Worm (Caenorhabditis elegans) whole organism, late embryonic: Measurements from ENCODE around the gene srz-63.

Experiments used
- C08G9.2 ChIP-seq: sonication (generic microtip); optimal IDR thresholded peaks from 2 replicates; lab custom pipeline; 2016; ENCODE audit warnings: mild to moderate bottlenecking, missing genetic modification characterization, moderate library complexity, missing compliant biosample characterization
- F13H6.1 ChIP-seq: sonication (generic microtip); optimal IDR thresholded peaks from 2 replicates; lab custom pipeline; 2016; ENCODE audit warnings: missing genetic modification characterization, missing compliant biosample characterization
- K09A11.1 ChIP-seq: sonication (generic microtip); optimal IDR thresholded peaks from 2 replicates; lab custom pipeline; 2017; ENCODE audit warnings: antibody characterized with exemption, mild to moderate bottlenecking, missing genetic modification characterization, missing compliant biosample characterization; ENCODE audit not compliant: insufficient read depth
- T23F11.4 ChIP-seq: fragments of 200-800 bp; sonication (Bioruptor generic); optimal IDR thresholded peaks from 2 replicates; lab custom pipeline; 2018; ENCODE audit warnings: mild to moderate bottlenecking, missing genetic modification characterization, missing compliant biosample characterization
- Y22D7AL.16 ChIP-seq: sonication (generic microtip); optimal IDR thresholded peaks from 2 replicates; lab custom pipeline; 2016; ENCODE audit warnings: missing genetic modification characterization, missing compliant biosample characterization
- ahr-1 ChIP-seq: sonication (generic microtip); optimal IDR thresholded peaks from 2 replicates; lab custom pipeline; 2016; ENCODE audit warnings: missing genetic modification characterization, missing compliant biosample characterization
- ama-1 ChIP-seq: fragments of 150-350 bp; optimal IDR thresholded peaks from 2 replicates; lab custom pipeline; 2014
- ceh-14 ChIP-seq: sonication (generic microtip); optimal IDR thresholded peaks from 2 replicates; lab custom pipeline; 2016; ENCODE audit warnings: missing genotype, missing genetic modification characterization, missing compliant biosample characterization
- ceh-18 ChIP-seq: sonication (generic microtip); optimal IDR thresholded peaks from 2 replicates; lab custom pipeline; 2016; ENCODE audit warnings: missing genetic modification characterization, missing compliant biosample characterization
- ceh-19 ChIP-seq: fragments of 200-800 bp; sonication (Bioruptor generic); optimal IDR thresholded peaks from 2 replicates; lab custom pipeline; 2018; ENCODE audit warnings: mild to moderate bottlenecking, missing genetic modification characterization, missing compliant biosample characterization
- ceh-2 ChIP-seq: sonication (generic microtip); optimal IDR thresholded peaks from 2 replicates; lab custom pipeline; 2016; ENCODE audit warnings: missing genotype, missing genetic modification characterization, missing compliant biosample characterization
- ceh-22 ChIP-seq: sonication (generic microtip); optimal IDR thresholded peaks from 2 replicates; lab custom pipeline; 2017; ENCODE audit warnings: missing biosample characterization, missing genetic modification characterization
- ceh-31 ChIP-seq: sonication (generic microtip); optimal IDR thresholded peaks from 2 replicates; lab custom pipeline; 2016; ENCODE audit warnings: missing genetic modification characterization, missing compliant biosample characterization
- ceh-34 ChIP-seq: sonication (generic microtip); optimal IDR thresholded peaks from 2 replicates; lab custom pipeline; 2016; ENCODE audit warnings: mild to moderate bottlenecking, missing genetic modification characterization, missing compliant biosample characterization
- ceh-48 ChIP-seq: sonication (generic microtip); optimal IDR thresholded peaks from 2 replicates; lab custom pipeline; 2016; ENCODE audit warnings: missing genetic modification characterization, inconsistent platforms, missing compliant biosample characterization
- ceh-6 ChIP-seq: fragments of 200-800 bp; sonication (Bioruptor generic); optimal IDR thresholded peaks from 2 replicates; lab custom pipeline; 2018; ENCODE audit warnings: mild to moderate bottlenecking, missing genetic modification characterization, missing compliant biosample characterization
- dmd-4 ChIP-seq: sonication (generic microtip); optimal IDR thresholded peaks from 2 replicates; lab custom pipeline; 2016; ENCODE audit warnings: borderline replicate concordance, missing genetic modification characterization, missing compliant biosample characterization
- dve-1 ChIP-seq: sonication (generic microtip); optimal IDR thresholded peaks from 2 replicates; lab custom pipeline; 2017; ENCODE audit warnings: antibody characterized with exemption, mild to moderate bottlenecking, missing genetic modification characterization, missing compliant biosample characterization
- elt-2 ChIP-seq: sonication (generic microtip); optimal IDR thresholded peaks from 2 replicates; lab custom pipeline; 2016; ENCODE audit warnings: missing genetic modification reagents, missing genetic modification characterization, missing compliant biosample characterization
- elt-4 ChIP-seq: sonication (generic microtip); optimal IDR thresholded peaks from 2 replicates; lab custom pipeline; 2016; ENCODE audit warnings: missing genetic modification characterization, missing compliant biosample characterization
- ets-4 ChIP-seq: sonication (generic microtip); optimal IDR thresholded peaks from 2 replicates; lab custom pipeline; 2016; ENCODE audit warnings: missing genetic modification characterization, missing compliant biosample characterization
- eyg-1 ChIP-seq: sonication (generic microtip); optimal IDR thresholded peaks from 2 replicates; lab custom pipeline; 2016; ENCODE audit warnings: missing genotype, missing genetic modification characterization, missing compliant biosample characterization
- fax-1 ChIP-seq: sonication (generic microtip); optimal IDR thresholded peaks from 2 replicates; lab custom pipeline; 2016; ENCODE audit warnings: missing genotype, missing genetic modification characterization, missing compliant biosample characterization
- fkh-10 ChIP-seq: fragments of 150-350 bp; optimal IDR thresholded peaks from 2 replicates; lab custom pipeline; 2014; ENCODE audit warnings: missing biosample characterization, missing genetic modification reagents, missing genetic modification characterization
- fkh-6 ChIP-seq: sonication (generic microtip); optimal IDR thresholded peaks from 2 replicates; lab custom pipeline; 2016; ENCODE audit warnings: missing genetic modification characterization, missing compliant biosample characterization
- hlh-13 ChIP-seq: fragments of 200-800 bp; sonication (Bioruptor generic); optimal IDR thresholded peaks from 2 replicates; lab custom pipeline; 2018; ENCODE audit warnings: mild to moderate bottlenecking, missing genetic modification characterization, missing compliant biosample characterization
- hlh-15 ChIP-seq: sonication (generic microtip); optimal IDR thresholded peaks from 2 replicates; lab custom pipeline; 2016; ENCODE audit warnings: missing genetic modification characterization, missing compliant biosample characterization
- hlh-30 ChIP-seq: sonication (generic microtip); optimal IDR thresholded peaks from 2 replicates; lab custom pipeline; 2017; ENCODE audit warnings: antibody characterized with exemption, missing genetic modification characterization, missing compliant biosample characterization; ENCODE audit not compliant: insufficient read depth
- hlh-6 ChIP-seq: sonication (generic microtip); optimal IDR thresholded peaks from 2 replicates; lab custom pipeline; 2016; ENCODE audit warnings: missing genotype, missing genetic modification characterization, missing compliant biosample characterization
- hlh-8 ChIP-seq: sonication (generic microtip); optimal IDR thresholded peaks from 2 replicates; lab custom pipeline; 2016; ENCODE audit warnings: missing genotype, missing genetic modification characterization, missing compliant biosample characterization
- lin-11 ChIP-seq: fragments of 200-800 bp; sonication (Bioruptor generic); optimal IDR thresholded peaks from 2 replicates; lab custom pipeline; 2018; ENCODE audit warnings: mild to moderate bottlenecking, missing genetic modification characterization, missing compliant biosample characterization
- madf-2 ChIP-seq: sonication (generic microtip); optimal IDR thresholded peaks from 2 replicates; lab custom pipeline; 2017; ENCODE audit warnings: missing genetic modification characterization, missing compliant biosample characterization
- nfya-1 ChIP-seq: sonication (generic microtip); optimal IDR thresholded peaks from 2 replicates; lab custom pipeline; 2017; ENCODE audit warnings: missing genetic modification characterization, mild to moderate bottlenecking, missing compliant biosample characterization, antibody characterized with exemption, moderate library complexity
- nhr-232 ChIP-seq: sonication (generic microtip); optimal IDR thresholded peaks from 2 replicates; lab custom pipeline; 2016; ENCODE audit warnings: missing genetic modification characterization, missing compliant biosample characterization
- odd-2 ChIP-seq: sonication (generic microtip); optimal IDR thresholded peaks from 2 replicates; lab custom pipeline; 2017; ENCODE audit warnings: antibody characterized with exemption, mild to moderate bottlenecking, missing genetic modification characterization, missing compliant biosample characterization
- pag-3 ChIP-seq: sonication (generic microtip); optimal IDR thresholded peaks from 2 replicates; lab custom pipeline; 2016; ENCODE audit warnings: missing compliant biosample characterization, missing genetic modification characterization, borderline replicate concordance
- pax-1 ChIP-seq: fragments of 150-350 bp; optimal IDR thresholded peaks from 2 replicates; lab custom pipeline; 2014; ENCODE audit warnings: missing biosample characterization, missing genetic modification characterization
- pros-1 ChIP-seq: fragments of 150-350 bp; optimal IDR thresholded peaks from 2 replicates; lab custom pipeline; 2014; ENCODE audit warnings: missing biosample characterization, missing genetic modification reagents, missing genetic modification characterization
- ref-2 ChIP-seq: sonication (generic microtip); optimal IDR thresholded peaks from 2 replicates; lab custom pipeline; 2016; ENCODE audit warnings: missing genetic modification characterization, missing compliant biosample characterization
- rnt-1 ChIP-seq: sonication (generic microtip); optimal IDR thresholded peaks from 2 replicates; lab custom pipeline; 2016; ENCODE audit warnings: missing genetic modification characterization, missing compliant biosample characterization
- sdc-2 ChIP-seq: sonication (generic microtip); optimal IDR thresholded peaks from 2 replicates; lab custom pipeline; 2016; ENCODE audit warnings: missing genotype, missing genetic modification characterization, missing compliant biosample characterization
- sox-4 ChIP-seq: sonication (generic microtip); optimal IDR thresholded peaks from 2 replicates; lab custom pipeline; 2017; ENCODE audit warnings: mild to moderate bottlenecking, missing genetic modification characterization, inconsistent platforms, missing compliant biosample characterization
- syd-9 ChIP-seq: sonication (generic microtip); optimal IDR thresholded peaks from 2 replicates; lab custom pipeline; 2016; ENCODE audit warnings: mild to moderate bottlenecking, missing genetic modification characterization, moderate library complexity, missing compliant biosample characterization
- tbx-2 ChIP-seq: sonication (generic microtip); optimal IDR thresholded peaks from 2 replicates; lab custom pipeline; 2016; ENCODE audit warnings: missing genetic modification characterization, missing compliant biosample characterization
- tbx-7 ChIP-seq: sonication (generic microtip); optimal IDR thresholded peaks from 2 replicates; lab custom pipeline; 2016; ENCODE audit warnings: missing genotype, missing genetic modification characterization, missing compliant biosample characterization
- unc-3 ChIP-seq, 2 experiments: fragments of 200-800 bp in 1 of 2; sonication (Bioruptor generic) in 1 of 2; sonication (generic microtip) in 1 of 2; conservative IDR thresholded peaks in 1 of 2; optimal IDR thresholded peaks in 1 of 2; 2 replicates each; pipeline versions ENCODE4 v1.3.6 to Lab custom; 2016 to 2022; ENCODE audit warnings: missing compliant biosample characterization in 2 of 2, missing genetic modification characterization in 2 of 2, missing genetic modification reagents in 1 of 2
- unc-42 ChIP-seq: sonication (generic microtip); optimal IDR thresholded peaks from 2 replicates; lab custom pipeline; 2016; ENCODE audit warnings: missing genotype, missing genetic modification characterization, missing compliant biosample characterization
- unc-55 ChIP-seq: sonication (generic microtip); optimal IDR thresholded peaks from 2 replicates; lab custom pipeline; 2017; ENCODE audit warnings: missing biosample characterization, missing genetic modification reagents, missing genetic modification characterization
- unc-86 ChIP-seq: sonication (generic microtip); optimal IDR thresholded peaks from 2 replicates; lab custom pipeline; 2016; ENCODE audit warnings: missing genetic modification characterization, missing compliant biosample characterization
- ztf-16 ChIP-seq: sonication (generic microtip); optimal IDR thresholded peaks from 2 replicates; lab custom pipeline; 2017; ENCODE audit warnings: missing genetic modification characterization, missing compliant biosample characterization

srz-63 gene

DNA sequence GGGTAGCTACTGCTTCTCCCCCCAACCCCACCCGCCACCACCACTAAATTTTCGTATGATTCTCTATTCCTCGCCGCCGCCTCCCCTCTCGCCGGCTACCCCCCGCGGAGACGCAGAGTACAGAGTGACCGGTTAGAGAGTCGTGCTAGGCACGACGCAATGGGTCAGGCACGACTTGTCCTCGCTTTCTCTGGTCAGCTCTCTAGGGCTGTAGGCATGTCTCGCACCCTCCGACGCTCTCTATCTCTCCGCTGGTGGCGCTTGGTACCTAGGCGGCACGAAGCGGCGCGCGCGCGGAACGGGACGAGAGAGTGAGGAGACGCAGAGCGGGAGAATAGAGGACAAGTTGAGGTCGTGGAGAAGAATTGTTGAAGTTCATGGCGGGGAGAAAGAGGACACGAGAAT is 31.6 kb upstream of the srz-63 start:
- TF ChIP-seq eyg-1 (tag; lab: Kevin White, UChicago), result peak; percentile 16
- TF ChIP-seq fax-1, result peak; percentile 34
- TF ChIP-seq dmd-4, result peak; percentile 53
- TF ChIP-seq madf-2, result no peak
- no peak for TF ChIP-seq odd-2
- TF ChIP-seq tbx-7 (tag; lab: Kevin White, UChicago), result peak; percentile 29
- peak; percentile 19 for TF ChIP-seq ceh-6
- peak; percentile 99 for TF ChIP-seq F13H6.1
- TF ChIP-seq ahr-1 (tag; lab: Kevin White, UChicago), result no peak
- no peak for TF ChIP-seq K09A11.1
- peak; percentile 51 for TF ChIP-seq ceh-22 (tag; lab: Kevin White, UChicago)
- TF ChIP-seq unc-42 (tag; lab: Kevin White, UChicago), result peak; percentile 35
- peak; percentile 49 for TF ChIP-seq ceh-14 (tag; lab: Kevin White, UChicago)
- peak; percentile 48 for TF ChIP-seq ets-4 (tag; lab: Kevin White, UChicago)
- peak; percentile 18 for TF ChIP-seq syd-9 (tag; lab: Kevin White, UChicago)
- TF ChIP-seq hlh-8 (tag; lab: Kevin White, UChicago), result peak; percentile 30
- no peak for TF ChIP-seq pag-3 (tag; lab: Kevin White, UChicago)
- no peak for TF ChIP-seq lin-11 (tag; lab: Kevin White, UChicago)
- TF ChIP-seq tbx-2 (tag; lab: Kevin White, UChicago), result peak; percentile 86
- TF ChIP-seq pros-1, result peak; percentile 90
- TF ChIP-seq ceh-31 (tag; lab: Kevin White, UChicago), result peak; percentile 91
- peak; percentile 15 for TF ChIP-seq fkh-6
- TF ChIP-seq sdc-2 (tag; lab: Kevin White, UChicago), result peak; percentile 54
- peak; percentile 19 for TF ChIP-seq ceh-19 (GFP tag; lab: Kevin White, UChicago)
- TF ChIP-seq ceh-2 (tag; lab: Kevin White, UChicago), result peak; percentile 67
- no peak for TF ChIP-seq nhr-232 (tag; lab: Kevin White, UChicago)
- peak; percentile 64 for TF ChIP-seq dve-1 (tag; lab: Kevin White, UChicago)
- TF ChIP-seq fkh-10, result no peak
- peak; percentile 68 for TF ChIP-seq ceh-18
- peak; percentile 68 for TF ChIP-seq C08G9.2
- TF ChIP-seq elt-4 (tag; lab: Kevin White, UChicago), result no peak
- TF ChIP-seq T23F11.4 (GFP tag; lab: Kevin White, UChicago), result peak; percentile 62
- TF ChIP-seq unc-86 (tag; lab: Kevin White, UChicago), result peak; percentile 39
- TF ChIP-seq sox-4 (tag; lab: Kevin White, UChicago), result peak; percentile 23
- peak; percentile 95 for TF ChIP-seq ref-2 (tag; lab: Kevin White, UChicago)
- no peak for TF ChIP-seq hlh-13 (GFP tag; lab: Kevin White, UChicago)
- TF ChIP-seq unc-3 (GFP tag; conservative IDR thresholded peaks at IDR 0.05; lab: Robert Waterston, UW), result no peak
- no peak for TF ChIP-seq unc-3 (tag; optimal IDR thresholded peaks at IDR 0.05; lab: Kevin White, UChicago)
- peak; percentile 88 for TF ChIP-seq unc-55
- TF ChIP-seq ztf-16 (tag; lab: Kevin White, UChicago), result peak; percentile 6
- TF ChIP-seq rnt-1 (tag; lab: Kevin White, UChicago), result peak; percentile 89
- no peak for TF ChIP-seq pax-1
- TF ChIP-seq elt-2 (tag; lab: Kevin White, UChicago), result peak; percentile 61
- peak; percentile 81 for TF ChIP-seq ceh-34 (tag; lab: Kevin White, UChicago)
- TF ChIP-seq hlh-15 (tag; lab: Kevin White, UChicago), result no peak
- TF ChIP-seq Y22D7AL.16 (tag; lab: Kevin White, UChicago), result no peak
- no peak for TF ChIP-seq ceh-48 (tag; lab: Kevin White, UChicago)
- TF ChIP-seq ama-1 (lab: Kevin White, UChicago), result no peak
- peak; percentile 90 for TF ChIP-seq nfya-1 (tag; lab: Kevin White, UChicago)
- peak; percentile 86 for TF ChIP-seq hlh-30 (tag; lab: Kevin White, UChicago)
- TF ChIP-seq hlh-6 (tag; lab: Kevin White, UChicago), result peak; percentile 66
